Worm (Caenorhabditis elegans) whole organism, young adult: ENCODE measurements around the gene unk-1.
A peak's percentile ranks its signal among the peaks of the same experiment; 100 is the strongest.

Source experiments
- B0019.2 ChIP-seq: fragments of 200-800 bp; sonication (Bioruptor generic); conservative IDR thresholded peaks from 2 replicates; pipeline ENCODE4 v1.3.6; 2022; ENCODE audit warnings: missing genetic modification reagents, missing genetic modification characterization, missing compliant biosample characterization
- B0035.1 ChIP-seq: sonication (generic microtip); optimal IDR thresholded peaks from 2 replicates; lab custom pipeline; 2016; ENCODE audit warnings: missing genetic modification characterization, mild to moderate bottlenecking, missing compliant biosample characterization, missing genotype, missing genetic modification reagents
- B0261.1 ChIP-seq: sonication (generic microtip); optimal IDR thresholded peaks from 2 replicates; lab custom pipeline; 2016; ENCODE audit warnings: mild to moderate bottlenecking, missing genetic modification characterization, moderate library complexity, missing compliant biosample characterization
- C06A6.2 ChIP-seq: fragments of 200-800 bp; sonication (Bioruptor generic); conservative IDR thresholded peaks from 2 replicates; pipeline ENCODE4 v1.3.6; 2022; ENCODE audit warnings: missing genetic modification characterization, missing compliant biosample characterization
- F52B5.7 ChIP-seq: sonication (generic microtip); optimal IDR thresholded peaks from 2 replicates; lab custom pipeline; 2016; ENCODE audit warnings: mild to moderate bottlenecking, missing genetic modification characterization, missing compliant biosample characterization
- K11D2.4 ChIP-seq: fragments of 200-800 bp; sonication (Bioruptor generic); IDR thresholded peaks from 2 replicates; pipeline ENCODE4 v1.3.6; 2022; ENCODE audit warnings: missing genetic modification reagents, missing genetic modification characterization, missing compliant biosample characterization
- Y53F4B.3 ChIP-seq: fragments of 200-800 bp; sonication (Bioruptor generic); IDR thresholded peaks from 2 replicates; pipeline ENCODE4 v1.3.6; 2022; ENCODE audit warnings: missing genetic modification reagents, missing genetic modification characterization, missing compliant biosample characterization
- Y95B8A.8 ChIP-seq: fragments of 200-800 bp; sonication (Bioruptor generic); IDR thresholded peaks from 2 replicates; pipeline ENCODE4 v1.3.6; 2022; ENCODE audit warnings: missing genetic modification reagents, missing genetic modification characterization, missing compliant biosample characterization
- ZK185.1 ChIP-seq: sonication (generic microtip); optimal IDR thresholded peaks from 2 replicates; lab custom pipeline; 2016; ENCODE audit warnings: mild to moderate bottlenecking, missing genetic modification characterization, missing compliant biosample characterization; ENCODE audit not compliant: poor library complexity, severe bottlenecking
- ama-1 ChIP-seq, 3 experiments: fragments of 150-350 bp in 1 of 3; sonication (generic microtip) in 2 of 3; optimal IDR thresholded peaks; 2 replicates each; lab custom pipeline; 2014 to 2018; ENCODE audit warnings: missing biosample characterization in 2 of 3, missing genetic modification characterization in 2 of 3, missing genetic modification reagents in 2 of 3
- aptf-2 ChIP-seq: fragments of 200-800 bp; sonication (Bioruptor generic); conservative IDR thresholded peaks from 2 replicates; pipeline ENCODE4 v1.3.6; 2022; ENCODE audit warnings: missing genetic modification reagents, missing genetic modification characterization, missing compliant biosample characterization
- atf-7 ChIP-seq: sonication (generic microtip); optimal IDR thresholded peaks from 2 replicates; lab custom pipeline; 2017; ENCODE audit warnings: mild to moderate bottlenecking, missing genetic modification characterization, missing compliant biosample characterization
- athp-1 ChIP-seq: sonication (generic microtip); optimal IDR thresholded peaks from 2 replicates; lab custom pipeline; 2017; ENCODE audit warnings: mild to moderate bottlenecking, missing genetic modification characterization, missing compliant biosample characterization
- attf-3 ChIP-seq: fragments of 200-800 bp; sonication (Bioruptor generic); conservative IDR thresholded peaks from 2 replicates; pipeline ENCODE4 v1.3.6; 2022; ENCODE audit warnings: missing genetic modification reagents, missing genetic modification characterization, missing compliant biosample characterization
- bed-2 ChIP-seq: fragments of 200-800 bp; sonication (Bioruptor generic); IDR thresholded peaks from 2 replicates; pipeline ENCODE4 v1.3.6; 2022; ENCODE audit warnings: missing genetic modification reagents, missing genetic modification characterization, missing compliant biosample characterization
- ccch-3 ChIP-seq: fragments of 200-800 bp; sonication (Bioruptor generic); optimal IDR thresholded peaks from 2 replicates; lab custom pipeline; 2018; ENCODE audit warnings: mild to moderate bottlenecking, missing genetic modification characterization, missing compliant biosample characterization
- cebp-1 ChIP-seq, 2 experiments: fragments of 200-800 bp in 1 of 2; sonication (Bioruptor generic) in 1 of 2; sonication (generic microtip) in 1 of 2; IDR thresholded peaks in 1 of 2; optimal IDR thresholded peaks in 1 of 2; 2 replicates each; pipeline versions ENCODE4 v1.3.6 to Lab custom; 2017 to 2022; ENCODE audit warnings: missing compliant biosample characterization in 2 of 2, missing genetic modification characterization in 2 of 2, mild to moderate bottlenecking in 1 of 2, missing genetic modification reagents in 1 of 2, moderate library complexity in 1 of 2
- ceh-100 ChIP-seq: fragments of 200-800 bp; sonication (Bioruptor generic); IDR thresholded peaks from 2 replicates; pipeline ENCODE4 v1.3.6; 2022; ENCODE audit warnings: missing genetic modification reagents, missing genetic modification characterization, missing compliant biosample characterization
- die-1 ChIP-seq: sonication (generic microtip); optimal IDR thresholded peaks from 2 replicates; lab custom pipeline; 2016; ENCODE audit warnings: missing genotype, mild to moderate bottlenecking, missing genetic modification characterization, missing compliant biosample characterization
- dox-1 ChIP-seq: fragments of 200-800 bp; sonication (Bioruptor generic); IDR thresholded peaks from 2 replicates; pipeline ENCODE4 v1.3.6; 2022; ENCODE audit warnings: missing genetic modification reagents, missing genetic modification characterization, missing compliant biosample characterization
- egrh-3 ChIP-seq: fragments of 200-800 bp; sonication (Bioruptor generic); IDR thresholded peaks from 2 replicates; pipeline ENCODE4 v1.3.6; 2022; ENCODE audit warnings: missing genetic modification reagents, missing genetic modification characterization, missing compliant biosample characterization
- ekl-4 ChIP-seq: fragments of 200-800 bp; sonication (Bioruptor generic); IDR thresholded peaks from 2 replicates; pipeline ENCODE4 v1.3.6; 2022; ENCODE audit warnings: missing genetic modification reagents, missing genetic modification characterization, missing compliant biosample characterization
- ets-4 ChIP-seq: fragments of 200-800 bp; sonication (Bioruptor generic); optimal IDR thresholded peaks from 2 replicates; lab custom pipeline; 2018; ENCODE audit warnings: mild to moderate bottlenecking, missing genetic modification characterization, missing compliant biosample characterization
- hlh-26 ChIP-seq: fragments of 200-800 bp; sonication (Bioruptor generic); conservative IDR thresholded peaks from 2 replicates; pipeline ENCODE4 v1.3.6; 2022; ENCODE audit warnings: missing genetic modification reagents, missing genetic modification characterization, missing compliant biosample characterization
- hrde-1 ChIP-seq: sonication (generic microtip); optimal IDR thresholded peaks from 2 replicates; lab custom pipeline; 2016; ENCODE audit warnings: missing genetic modification characterization, mild to moderate bottlenecking, missing compliant biosample characterization, moderate library complexity, missing genotype, missing genetic modification reagents, borderline replicate concordance
- hsf-1 ChIP-seq: fragments of 200-800 bp; sonication (Bioruptor generic); IDR thresholded peaks from 2 replicates; pipeline ENCODE4 v1.3.6; 2022; ENCODE audit warnings: missing genetic modification reagents, missing genetic modification characterization, missing compliant biosample characterization
- let-526 ChIP-seq: fragments of 200-800 bp; sonication (Bioruptor generic); IDR thresholded peaks from 2 replicates; pipeline ENCODE4 v1.3.6; 2022; ENCODE audit warnings: missing genetic modification reagents, missing genetic modification characterization, missing compliant biosample characterization
- let-607 ChIP-seq, 2 experiments: fragments of 200-800 bp in 1 of 2; sonication (Bioruptor generic) in 1 of 2; sonication (generic microtip) in 1 of 2; optimal IDR thresholded peaks; 2 replicates each; lab custom pipeline; 2016 to 2018; ENCODE audit warnings: mild to moderate bottlenecking in 2 of 2, missing compliant biosample characterization in 2 of 2, missing genetic modification characterization in 2 of 2, moderate library complexity in 2 of 2, missing genotype in 1 of 2
- lin-40 ChIP-seq: sonication (generic microtip); optimal IDR thresholded peaks from 2 replicates; lab custom pipeline; 2016; ENCODE audit warnings: missing genetic modification characterization, mild to moderate bottlenecking, missing compliant biosample characterization, missing genotype, missing genetic modification reagents
- lsl-1 ChIP-seq: fragments of 200-800 bp; sonication (Bioruptor generic); optimal IDR thresholded peaks from 2 replicates; lab custom pipeline; 2018; ENCODE audit warnings: mild to moderate bottlenecking, missing genetic modification characterization, moderate library complexity, missing compliant biosample characterization
- madf-3 ChIP-seq: fragments of 200-800 bp; sonication (Bioruptor generic); IDR thresholded peaks from 2 replicates; pipeline ENCODE4 v1.3.6; 2022; ENCODE audit warnings: missing genetic modification reagents, missing genetic modification characterization, missing compliant biosample characterization
- nfyb-1 ChIP-seq: fragments of 200-800 bp; sonication (Bioruptor generic); IDR thresholded peaks from 2 replicates; pipeline ENCODE4 v1.3.6; 2022; ENCODE audit warnings: missing genetic modification reagents, missing genetic modification characterization, missing compliant biosample characterization
- nhr-27 ChIP-seq: fragments of 200-800 bp; sonication (Bioruptor generic); optimal IDR thresholded peaks from 2 replicates; lab custom pipeline; 2018; ENCODE audit warnings: mild to moderate bottlenecking, missing genetic modification characterization, moderate library complexity, missing compliant biosample characterization
- nhr-80 ChIP-seq: sonication (generic microtip); optimal IDR thresholded peaks from 2 replicates; lab custom pipeline; 2016; ENCODE audit warnings: missing genetic modification characterization, missing compliant biosample characterization
- pbrm-1 ChIP-seq: fragments of 200-800 bp; sonication (Bioruptor generic); IDR thresholded peaks from 2 replicates; pipeline ENCODE4 v1.3.6; 2022; ENCODE audit warnings: missing genetic modification reagents, missing genetic modification characterization, missing compliant biosample characterization
- pha-4 ChIP-seq: fragments of 150-350 bp; sonication (generic microtip); optimal IDR thresholded peaks from 2 replicates; lab custom pipeline; 2014; ENCODE audit warnings: missing biosample characterization, missing genetic modification reagents, missing genetic modification characterization
- repo-1 ChIP-seq: sonication (generic microtip); optimal IDR thresholded peaks from 2 replicates; lab custom pipeline; 2017; ENCODE audit warnings: mild to moderate bottlenecking, missing genetic modification characterization, missing compliant biosample characterization
- somi-1 ChIP-seq: fragments of 200-800 bp; sonication (Bioruptor generic); optimal IDR thresholded peaks from 2 replicates; lab custom pipeline; 2018; ENCODE audit warnings: mild to moderate bottlenecking, missing genetic modification characterization, missing compliant biosample characterization
- sptf-2 ChIP-seq: fragments of 200-800 bp; sonication (Bioruptor generic); optimal IDR thresholded peaks from 2 replicates; lab custom pipeline; 2018; ENCODE audit warnings: mild to moderate bottlenecking, missing genetic modification characterization, missing compliant biosample characterization
- tbp1 ChIP-seq: fragments of 200-800 bp; sonication (Bioruptor generic); optimal IDR thresholded peaks from 2 replicates; lab custom pipeline; 2018; ENCODE audit warnings: mild to moderate bottlenecking, missing genetic modification characterization, missing compliant biosample characterization
- tbx-9 ChIP-seq: sonication (generic microtip); optimal IDR thresholded peaks from 2 replicates; lab custom pipeline; 2016; ENCODE audit warnings: borderline replicate concordance, missing genetic modification characterization, inconsistent platforms, missing compliant biosample characterization
- ztf-22 ChIP-seq: fragments of 200-800 bp; sonication (Bioruptor generic); optimal IDR thresholded peaks from 2 replicates; lab custom pipeline; 2018; ENCODE audit warnings: mild to moderate bottlenecking, missing genetic modification characterization, moderate library complexity, missing compliant biosample characterization

The unk-1 gene

ce11 chrX:8022728-8023127 is 7.9 kb downstream of the unk-1 start (continued):
- TF ChIP-seq pha-4 (tag; lab: Kevin White, UChicago) (peak; percentile 90), B0019.2 (GFP tag; lab: Robert Waterston, UW) (no peak), nhr-27 (tag; lab: Kevin White, UChicago) (no peak), ccch-3 (GFP tag; lab: Kevin White, UChicago) (no peak), hrde-1 (tag; lab: Kevin White, UChicago) (no peak), repo-1 (tag; lab: Kevin White, UChicago) (peak; percentile 3), ZK185.1 (tag; lab: Kevin White, UChicago) (no peak), hlh-26 (GFP tag; lab: Robert Waterston, UW) (no peak), ets-4 (GFP tag; lab: Kevin White, UChicago) (peak; percentile 42), let-607 (tag; optimal IDR thresholded peaks at IDR 0.05; lab: Kevin White, UChicago) (no peak), tbx-9 (tag; lab: Kevin White, UChicago) (no peak), ztf-22 (GFP tag; lab: Kevin White, UChicago) (peak; percentile 55), hsf-1 (GFP tag; lab: Robert Waterston, UW) (no peak), tbp1 (GFP tag; lab: Kevin White, UChicago) (peak; percentile 10), B0035.1 (tag; lab: Kevin White, UChicago) (no peak), ama-1 (optimal IDR thresholded peaks at IDR 0.05; lab: Kevin White, UChicago) (no peak), ama-1 (GFP tag; optimal IDR thresholded peaks at IDR 0.05; lab: Kevin White, UChicago) (no peak), egrh-3 (no peak), let-526 (GFP tag; lab: Robert Waterston, UW) (no peak), Y95B8A.8 (GFP tag; lab: Robert Waterston, UW) (0 out of 2 replicates have a peak, but pooled peaks have one; percentile 5), die-1 (tag; lab: Kevin White, UChicago) (no peak), dox-1 (GFP tag; lab: Robert Waterston, UW) (0 out of 2 replicates have a peak, but pooled peaks have one; percentile 35), atf-7 (tag; lab: Kevin White, UChicago) (peak; percentile 38), athp-1 (tag; lab: Kevin White, UChicago) (no peak)
- TF ChIP-seq, all 124 proteins: peak for 16

ce11 chrX:8026709-8027108 is 11.9 kb downstream of the unk-1 start:
- TF ChIP-seq lsl-1 (GFP tag; lab: Kevin White, UChicago) (no peak), ekl-4 (GFP tag; lab: Robert Waterston, UW) (peak; percentile 18; the same call in 1 of the 2 replicates), nfyb-1 (GFP tag; lab: Robert Waterston, UW) (peak; percentile 49; the same call in 1 of the 2 replicates), lin-40 (tag; lab: Kevin White, UChicago) (peak; percentile 4), attf-3 (GFP tag; lab: Robert Waterston, UW) (no peak), nhr-80 (tag; lab: Kevin White, UChicago) (peak; percentile 27), cebp-1 (GFP tag; IDR thresholded peaks at IDR 0.05; lab: Robert Waterston, UW) (peak; percentile 32; the same call in 1 of the 2 replicates), cebp-1 (tag; optimal IDR thresholded peaks at IDR 0.05; lab: Kevin White, UChicago) (peak; percentile 50), somi-1 (GFP tag; lab: Kevin White, UChicago) (peak; percentile 19), C06A6.2 (GFP tag; lab: Robert Waterston, UW) (no peak)

ce11 chrX:8027509-8027908 is 12.7 kb downstream of the unk-1 start:
- no peak for TF ChIP-seq pbrm-1 (GFP tag; lab: Robert Waterston, UW)
- no peak for TF ChIP-seq die-1 (tag; lab: Kevin White, UChicago)
- TF ChIP-seq F52B5.7 (tag; lab: Kevin White, UChicago): no peak
- no peak for TF ChIP-seq Y53F4B.3 (GFP tag; lab: Robert Waterston, UW)
- TF ChIP-seq K11D2.4 (GFP tag; lab: Robert Waterston, UW): no peak
- no peak for TF ChIP-seq egrh-3
- TF ChIP-seq aptf-2 (GFP tag; lab: Robert Waterston, UW): no peak
- no peak for TF ChIP-seq ZK185.1 (tag; lab: Kevin White, UChicago)
- no peak for TF ChIP-seq madf-3
- no peak for TF ChIP-seq B0261.1 (tag; lab: Kevin White, UChicago)
- TF ChIP-seq ceh-100 (GFP tag; lab: Robert Waterston, UW): no peak
- no peak for TF ChIP-seq sptf-2
- no peak for TF ChIP-seq bed-2
- no peak for TF ChIP-seq cebp-1 (GFP tag; IDR thresholded peaks at IDR 0.05; lab: Robert Waterston, UW)
- TF ChIP-seq cebp-1 (tag; optimal IDR thresholded peaks at IDR 0.05; lab: Kevin White, UChicago): no peak
- TF ChIP-seq, all 124 proteins: peak for 0
